Fruit fly (Drosophila melanogaster) whole organism, embryonic: ENCODE data around the gene CG6126.
A peak's percentile ranks its signal among the peaks of the same experiment; 100 is the strongest.

ENCODE experiments used
- B-H1 ChIP-seq: fragments of 200-800 bp; sonication (Bioruptor generic); IDR thresholded peaks from 3 replicates; pipeline ENCODE4 v1.3.6; 2022; ENCODE audit warnings: missing biosample characterization, missing genetic modification characterization
- CG11504 ChIP-seq: fragments of 200-800 bp; sonication (Bioruptor generic); optimal IDR thresholded peaks from 3 replicates; lab custom pipeline; 2019; ENCODE audit warnings: missing biosample characterization, mild to moderate bottlenecking, missing genetic modification characterization, moderate library complexity
- CG11560 ChIP-seq: fragments of 200-800 bp; sonication (Bioruptor generic); IDR thresholded peaks from 3 replicates; pipeline ENCODE4 v1.3.6; 2022; ENCODE audit warnings: missing biosample characterization, missing genetic modification characterization
- CG14441 ChIP-seq: fragments of 200-800 bp; sonication (Bioruptor generic); IDR thresholded peaks from 2 replicates; pipeline ENCODE4 v1.3.6; 2022; ENCODE audit warnings: missing biosample characterization, missing genetic modification characterization
- CG14667 ChIP-seq: fragments of 200-800 bp; sonication (Bioruptor generic); IDR thresholded peaks from 2 replicates; pipeline ENCODE4 v1.3.6; 2022; ENCODE audit warnings: missing biosample characterization, missing genetic modification characterization
- CG1529 ChIP-seq: fragments of 200-800 bp; sonication (Bioruptor generic); optimal IDR thresholded peaks from 3 replicates; lab custom pipeline; 2018; ENCODE audit warnings: missing biosample characterization, missing genetic modification characterization
- CG15514 ChIP-seq: fragments of 200-800 bp; sonication (Bioruptor generic); optimal IDR thresholded peaks from 3 replicates; lab custom pipeline; 2017; ENCODE audit warnings: missing biosample characterization, missing genetic modification characterization, mild to moderate bottlenecking, moderate library complexity, missing genetic modification reagents
- CG17829 ChIP-seq: fragments of 200-800 bp; optimal IDR thresholded peaks from 2 replicates; lab custom pipeline; 2019; ENCODE audit warnings: missing biosample characterization, mild to moderate bottlenecking, missing genetic modification characterization, moderate library complexity
- CG1792 ChIP-seq: fragments of 200-800 bp; sonication (Bioruptor generic); optimal IDR thresholded peaks from 2 replicates; lab custom pipeline; 2016; ENCODE audit warnings: missing biosample characterization, missing genetic modification characterization
- CG18599 ChIP-seq: fragments of 200-800 bp; sonication (Bioruptor generic); optimal IDR thresholded peaks from 3 replicates; lab custom pipeline; 2017; ENCODE audit warnings: missing biosample characterization, missing genetic modification characterization, mild to moderate bottlenecking, moderate library complexity, missing genetic modification reagents
- CG30403 ChIP-seq: fragments of 200-800 bp; sonication (Bioruptor generic); optimal IDR thresholded peaks from 3 replicates; lab custom pipeline; 2016; ENCODE audit warnings: missing biosample characterization, missing genetic modification characterization
- CG3995 ChIP-seq: fragments of 200-800 bp; sonication (Bioruptor generic); optimal IDR thresholded peaks from 3 replicates; lab custom pipeline; 2016; ENCODE audit warnings: missing biosample characterization, missing genetic modification characterization
- CG7271 ChIP-seq: fragments of 200-800 bp; sonication (Bioruptor generic); optimal IDR thresholded peaks from 2 replicates; lab custom pipeline; 2018; ENCODE audit warnings: missing biosample characterization, mild to moderate bottlenecking, missing genetic modification characterization, moderate library complexity
- CG8290 ChIP-seq, 3 experiments: fragments of 200-800 bp; sonication (Bioruptor generic); optimal IDR thresholded peaks; 2 replicates each; lab custom pipeline; 2016 to 2019; ENCODE audit warnings: missing biosample characterization in 3 of 3, missing genetic modification characterization in 3 of 3, mild to moderate bottlenecking in 2 of 3, moderate library complexity in 1 of 3
- CG9437 ChIP-seq: fragments of 200-800 bp; sonication (Bioruptor generic); optimal IDR thresholded peaks from 2 replicates; lab custom pipeline; 2018; ENCODE audit warnings: missing biosample characterization, mild to moderate bottlenecking, missing genetic modification characterization
- Dbx ChIP-seq: fragments of 200-800 bp; sonication (Bioruptor generic); IDR thresholded peaks from 3 replicates; pipeline ENCODE4 v1.3.6; 2022; ENCODE audit warnings: missing biosample characterization, missing genetic modification characterization
- Dfd ChIP-seq, 2 experiments: fragments of >200 bp; optimal IDR thresholded peaks; 2 replicates each; lab custom pipeline; 2017; ENCODE audit warnings: missing biosample characterization in 2 of 2, missing genetic modification characterization in 2 of 2
- E2f2 ChIP-seq: fragments of 200-800 bp; sonication (Bioruptor generic); IDR thresholded peaks from 2 replicates; pipeline ENCODE4 v1.3.6; 2022; ENCODE audit warnings: missing biosample characterization, missing genetic modification characterization
- Elba2 ChIP-seq: fragments of 200-800 bp; sonication (Bioruptor generic); optimal IDR thresholded peaks from 3 replicates; lab custom pipeline; 2016; ENCODE audit warnings: missing biosample characterization, missing genetic modification characterization
- Ets97D ChIP-seq: fragments of 200-800 bp; sonication (Bioruptor generic); optimal IDR thresholded peaks from 3 replicates; lab custom pipeline; 2016; ENCODE audit warnings: missing biosample characterization, missing genetic modification characterization
- Fer1 ChIP-seq: fragments of 200-800 bp; sonication (Bioruptor generic); optimal IDR thresholded peaks from 2 replicates; lab custom pipeline; 2017; ENCODE audit warnings: missing biosample characterization, mild to moderate bottlenecking, missing genetic modification characterization
- HmgD ChIP-seq: fragments of 200-800 bp; sonication (Bioruptor generic); optimal IDR thresholded peaks from 3 replicates; lab custom pipeline; 2016; ENCODE audit warnings: missing biosample characterization, missing genetic modification characterization
- Hmr ChIP-seq: fragments of 200-800 bp; sonication (Bioruptor generic); optimal IDR thresholded peaks from 3 replicates; lab custom pipeline; 2017; ENCODE audit warnings: mild to moderate bottlenecking, missing biosample characterization, missing genetic modification reagents, missing genetic modification characterization
- Jarid2 ChIP-seq: fragments of 200-800 bp; sonication (Bioruptor generic); optimal IDR thresholded peaks from 3 replicates; lab custom pipeline; 2017; ENCODE audit warnings: mild to moderate bottlenecking, missing biosample characterization, missing genetic modification reagents, missing genetic modification characterization
- MESR4 ChIP-seq: fragments of 200-800 bp; sonication (Bioruptor generic); optimal IDR thresholded peaks from 2 replicates; lab custom pipeline; 2018; ENCODE audit warnings: missing biosample characterization, mild to moderate bottlenecking, missing genetic modification characterization, moderate library complexity
- Ravus ChIP-seq: fragments of 200-800 bp; sonication (Bioruptor generic); IDR thresholded peaks from 2 replicates; pipeline ENCODE4 v1.3.6; 2022; ENCODE audit warnings: missing biosample characterization, missing genetic modification characterization
- Sox100B ChIP-seq: fragments of 200-800 bp; sonication (Bioruptor generic); optimal IDR thresholded peaks from 3 replicates; lab custom pipeline; 2018; ENCODE audit warnings: missing biosample characterization, mild to moderate bottlenecking, missing genetic modification characterization
- abd-A ChIP-seq: fragments of 200-800 bp; sonication (Bioruptor generic); optimal IDR thresholded peaks from 3 replicates; lab custom pipeline; 2019; ENCODE audit warnings: missing biosample characterization, mild to moderate bottlenecking, missing genetic modification characterization, moderate library complexity
- bowl ChIP-seq: fragments of 200-800 bp; sonication (Bioruptor generic); IDR thresholded peaks from 2 replicates; pipeline ENCODE4 v1.3.6; 2022; ENCODE audit warnings: missing biosample characterization, missing genetic modification characterization
- ewg ChIP-seq: fragments of 200-800 bp; sonication (Bioruptor generic); optimal IDR thresholded peaks from 3 replicates; lab custom pipeline; 2017; ENCODE audit warnings: mild to moderate bottlenecking, missing biosample characterization, missing genetic modification reagents, missing genetic modification characterization
- fd3F ChIP-seq: fragments of 200-800 bp; sonication (Bioruptor generic); optimal IDR thresholded peaks from 2 replicates; lab custom pipeline; 2018; ENCODE audit warnings: missing biosample characterization, mild to moderate bottlenecking, missing genetic modification characterization, moderate library complexity
- fd64A ChIP-seq: fragments of 200-800 bp; sonication (Bioruptor generic); optimal IDR thresholded peaks from 3 replicates; lab custom pipeline; 2018; ENCODE audit warnings: missing biosample characterization, mild to moderate bottlenecking, missing genetic modification characterization
- her ChIP-seq: fragments of 200-800 bp; sonication (Bioruptor generic); optimal IDR thresholded peaks from 2 replicates; lab custom pipeline; 2016; ENCODE audit warnings: missing biosample characterization, missing genetic modification characterization
- jigr1 ChIP-seq: fragments of 200-800 bp; sonication (Bioruptor generic); IDR thresholded peaks from 3 replicates; pipeline ENCODE4 v1.3.6; 2022; ENCODE audit warnings: missing biosample characterization, missing genetic modification characterization
- lola ChIP-seq, 3 experiments: fragments of >200 bp in 2 of 3; fragments of 200-800 bp in 1 of 3; sonication (Bioruptor generic) in 1 of 3; optimal IDR thresholded peaks; 2 replicates each; lab custom pipeline; 2017 to 2019; ENCODE audit warnings: missing biosample characterization in 3 of 3, missing genetic modification characterization in 3 of 3, mild to moderate bottlenecking in 1 of 3, moderate library complexity in 1 of 3
- mam ChIP-seq: fragments of 200-800 bp; sonication (Bioruptor generic); optimal IDR thresholded peaks from 3 replicates; lab custom pipeline; 2016; ENCODE audit warnings: missing biosample characterization, missing genetic modification characterization
- mirr ChIP-seq: fragments of 200-800 bp; sonication (Bioruptor generic); optimal IDR thresholded peaks from 3 replicates; lab custom pipeline; 2018; ENCODE audit warnings: missing biosample characterization, mild to moderate bottlenecking, missing genetic modification characterization
- onecut ChIP-seq: fragments of 200-800 bp; sonication (Bioruptor generic); IDR thresholded peaks from 2 replicates; pipeline ENCODE4 v1.3.6; 2022; ENCODE audit warnings: missing biosample characterization, missing genetic modification characterization
- psq ChIP-seq: fragments of 200-800 bp; sonication (Bioruptor generic); optimal IDR thresholded peaks from 2 replicates; lab custom pipeline; 2017; ENCODE audit warnings: missing biosample characterization, missing genetic modification characterization
- repo ChIP-seq: fragments of 200-800 bp; sonication (Bioruptor generic); optimal IDR thresholded peaks from 2 replicates; lab custom pipeline; 2016; ENCODE audit warnings: missing biosample characterization, missing genetic modification characterization
- sd ChIP-seq: fragments of 200-800 bp; sonication (Bioruptor generic); optimal IDR thresholded peaks from 3 replicates; lab custom pipeline; 2018; ENCODE audit warnings: missing biosample characterization, mild to moderate bottlenecking, missing genetic modification characterization, moderate library complexity
- sr ChIP-seq: fragments of 200-800 bp; sonication (Bioruptor generic); IDR thresholded peaks from 3 replicates; pipeline ENCODE4 v1.3.6; 2022; ENCODE audit warnings: missing biosample characterization, missing genetic modification characterization
- tin ChIP-seq: fragments of 200-800 bp; sonication (Bioruptor generic); optimal IDR thresholded peaks from 3 replicates; lab custom pipeline; 2016; ENCODE audit warnings: missing biosample characterization, missing genetic modification characterization
- trh ChIP-seq: fragments of 200-800 bp; sonication (Bioruptor generic); optimal IDR thresholded peaks from 2 replicates; lab custom pipeline; 2016; ENCODE audit warnings: missing biosample characterization, missing genetic modification characterization
- tx ChIP-seq: fragments of 200-800 bp; sonication (Bioruptor generic); optimal IDR thresholded peaks from 2 replicates; lab custom pipeline; 2016; ENCODE audit warnings: missing biosample characterization, missing genetic modification characterization
- zen ChIP-seq: fragments of 200-800 bp; sonication (Bioruptor generic); optimal IDR thresholded peaks from 3 replicates; lab custom pipeline; 2018; ENCODE audit warnings: missing biosample characterization, mild to moderate bottlenecking, missing genetic modification characterization, moderate library complexity
- zfh2 ChIP-seq: fragments of 200-800 bp; sonication (Bioruptor generic); optimal IDR thresholded peaks from 2 replicates; lab custom pipeline; 2016; ENCODE audit warnings: missing biosample characterization, missing genetic modification characterization

CG6126 gene

DNA sequence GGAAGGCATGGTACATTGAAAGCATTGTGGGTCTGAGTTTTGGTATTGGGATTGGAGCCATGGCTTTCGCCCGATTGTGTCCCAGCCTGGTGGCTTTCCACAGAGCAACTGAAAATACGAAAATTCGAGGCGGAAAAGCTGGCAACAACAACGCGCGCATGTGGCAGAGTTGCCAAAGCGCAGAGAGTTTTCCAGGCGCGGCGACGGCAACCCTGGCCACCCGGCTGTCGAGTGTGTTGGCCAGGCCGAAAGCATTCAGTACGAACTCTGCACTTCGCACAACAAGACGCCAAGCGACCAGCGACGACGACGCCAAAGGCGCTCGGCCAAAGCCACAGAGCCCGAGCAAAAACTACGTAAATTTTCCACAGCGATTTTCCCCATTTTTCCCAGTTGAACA, 22.9 kb upstream of the CG6126 start (continued):
- TF ChIP-seq CG1792 (GFP tag; lab: Kevin White, UChicago): no peak
- no peak for TF ChIP-seq CG8290 (GFP tag; optimal IDR thresholded peaks at IDR 0.05; lab: Kevin White, UChicago)
- TF ChIP-seq CG8290 (tag; optimal IDR thresholded peaks at IDR 0.05; lab: Kevin White, UChicago): peak in 1 of 2 experiments; percentile 52
- TF ChIP-seq her (GFP tag; lab: Kevin White, UChicago): peak; percentile 30
- TF ChIP-seq CG11560 (tag; lab: Robert Waterston, UW): no peak
- TF ChIP-seq CG1529 (GFP tag; lab: Kevin White, UChicago): no peak
- no peak for TF ChIP-seq CG14667 (GFP tag; lab: Robert Waterston, UW)
- TF ChIP-seq Hmr (GFP tag; lab: Kevin White, UChicago): peak; percentile 13
- TF ChIP-seq Ets97D (GFP tag; lab: Kevin White, UChicago): no peak
- no peak for TF ChIP-seq sd (tag; lab: Kevin White, UChicago)
- TF ChIP-seq repo (GFP tag; lab: Kevin White, UChicago): peak; percentile 7
- peak; percentile 42 for TF ChIP-seq Fer1
- TF ChIP-seq CG15514 (GFP tag; lab: Kevin White, UChicago): peak; percentile 60
- TF ChIP-seq CG18599 (GFP tag; lab: Kevin White, UChicago): peak; percentile 57
- TF ChIP-seq CG11504 (tag; lab: Kevin White, UChicago): peak; percentile 43
- TF ChIP-seq zen (tag; lab: Kevin White, UChicago): no peak
- no peak for TF ChIP-seq fd64A (GFP tag; lab: Kevin White, UChicago)
- peak; percentile 2 for TF ChIP-seq mirr (GFP tag; lab: Kevin White, UChicago)
- TF ChIP-seq ewg: peak; percentile 81
- no peak for TF ChIP-seq B-H1
- no peak for TF ChIP-seq Ravus (GFP tag; lab: Robert Waterston, UW)
- TF ChIP-seq Dfd (GFP tag; optimal IDR thresholded peaks at IDR 0.05; lab: Kevin White, UChicago): no peak
- peak; percentile 62 for TF ChIP-seq Jarid2 (GFP tag; lab: Kevin White, UChicago)

DNA sequence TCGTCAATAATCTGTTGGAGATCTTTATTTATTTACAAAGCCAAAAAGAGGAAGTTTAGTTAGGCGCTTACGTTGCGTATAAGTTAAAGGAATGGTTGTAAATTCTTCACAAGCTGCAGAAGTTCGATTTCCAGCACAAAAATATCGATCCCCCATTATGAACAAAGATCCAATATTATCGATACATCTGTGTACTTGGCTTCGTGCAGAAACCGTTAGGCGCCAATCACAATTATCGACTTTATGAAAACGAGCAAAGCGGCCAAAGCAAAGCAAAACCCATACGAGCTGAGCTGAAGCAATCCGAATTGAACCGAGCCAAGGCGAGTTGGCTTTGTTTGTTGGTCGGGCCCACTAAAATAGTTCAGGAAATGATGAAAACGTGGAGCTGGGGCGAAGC, 22.5 kb upstream of the CG6126 start, which contains the start of gene tara:
TSS of gene tara (plus strand) at position 301 of the 400 bp plus-strand sequence.
- TF ChIP-seq tin (no peak), onecut (GFP tag; lab: Robert Waterston, UW) (0 out of 2 replicates have a peak, but pooled peaks have one; percentile 10), Sox100B (GFP tag; lab: Kevin White, UChicago) (no peak), CG14441 (no peak)

DNA sequence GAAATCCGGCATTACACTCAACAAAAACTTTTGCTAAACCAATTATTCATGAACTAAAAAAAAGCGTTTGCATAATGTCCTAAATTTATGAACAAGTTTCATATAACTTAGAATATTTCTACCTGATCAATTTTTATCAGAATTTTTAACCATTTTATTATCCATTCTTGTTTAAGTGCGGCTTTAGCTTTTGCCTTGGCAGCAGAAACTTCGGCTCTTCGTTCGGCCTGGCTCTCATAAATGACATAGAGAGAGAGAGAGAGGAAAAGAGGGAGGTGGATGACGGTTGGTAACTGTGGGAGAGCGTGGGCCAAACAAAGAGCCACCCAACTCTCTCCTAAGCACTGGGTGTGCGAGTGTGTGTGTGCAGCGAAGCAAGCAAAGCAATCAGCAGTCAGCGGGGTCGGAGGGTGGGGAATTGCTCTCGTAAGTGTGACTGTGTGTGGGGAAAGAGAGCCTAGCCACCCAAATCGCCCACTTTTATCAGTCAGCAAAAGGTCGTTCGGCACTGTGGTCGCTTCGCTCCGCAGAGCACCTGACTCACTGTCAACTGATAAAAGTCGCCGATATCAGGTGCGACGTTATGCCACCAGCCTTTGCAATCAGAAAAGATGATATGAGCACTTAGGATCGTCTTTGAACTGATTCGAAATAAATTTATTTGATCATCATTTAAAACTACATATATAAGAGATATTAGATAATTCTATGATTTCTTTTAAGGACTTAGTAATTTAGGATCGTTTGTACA, 21.7 kb upstream of the CG6126 start:
- TF ChIP-seq sr (no peak), abd-A (tag; lab: Kevin White, UChicago) (peak; percentile 96), CG30403 (GFP tag; lab: Kevin White, UChicago) (peak; percentile 98), jigr1 (GFP tag; lab: Robert Waterston, UW) (no peak), trh (GFP tag; lab: Kevin White, UChicago) (peak; percentile 93), CG17829 (tag; lab: Kevin White, UChicago) (peak; percentile 98), CG3995 (GFP tag; lab: Kevin White, UChicago) (peak; percentile 60), tx (GFP tag; lab: Kevin White, UChicago) (peak; percentile 97), zfh2 (GFP tag; lab: Kevin White, UChicago) (peak; percentile 95), bowl (GFP tag; lab: Robert Waterston, UW) (no peak), CG9437 (GFP tag; lab: Kevin White, UChicago) (peak; percentile 90), lola (GFP tag; optimal IDR thresholded peaks at IDR 0.05; lab: Kevin White, UChicago) (peak in 1 of 3 experiments; percentile 98), Elba2 (GFP tag; lab: Kevin White, UChicago) (peak; percentile 42), HmgD (peak; percentile 89), E2f2 (no peak), MESR4 (GFP tag; lab: Kevin White, UChicago) (peak; percentile 56), Dbx (GFP tag; lab: Robert Waterston, UW) (no peak), CG7271 (tag; lab: Kevin White, UChicago) (peak; percentile 91), fd3F (GFP tag; lab: Kevin White, UChicago) (peak; percentile 97), mam (GFP tag; lab: Kevin White, UChicago) (peak; percentile 97), psq (GFP tag; lab: Kevin White, UChicago) (peak; percentile 90)
